Worm (Caenorhabditis elegans): ENCODE measurements around the gene ifta-2.

Gene ifta-2

ce11 chrIV:17342667-17343066, 40.8 kb upstream of the ifta-2 start, which contains the start of gene C49C3.21:
Gene C49C3.21 (plus strand): TSS chrIV:17342967.
- no peak for TF ChIP-seq lim-6 (tag; optimal IDR thresholded peaks at IDR 0.05)
- no peak for TF ChIP-seq hlh-13 (GFP tag; optimal IDR thresholded peaks at IDR 0.05)
- no peak for TF ChIP-seq ceh-14 (tag; optimal IDR thresholded peaks at IDR 0.05)
- no peak for TF ChIP-seq rnt-1 (tag; optimal IDR thresholded peaks at IDR 0.05)
- no peak for TF ChIP-seq ref-2 (tag; optimal IDR thresholded peaks at IDR 0.05)
- no peak for TF ChIP-seq sox-4 (tag; optimal IDR thresholded peaks at IDR 0.05)
- no peak for TF ChIP-seq eyg-1 (tag; optimal IDR thresholded peaks at IDR 0.05)
- no peak for TF ChIP-seq unc-55 (GFP tag; optimal IDR thresholded peaks at IDR 0.05)
- no peak for TF ChIP-seq npax-4 (tag; optimal IDR thresholded peaks at IDR 0.05)
- no peak for TF ChIP-seq ceh-34 (tag; optimal IDR thresholded peaks at IDR 0.05)

- TF ChIP-seq pat-9 (tag; optimal IDR thresholded peaks at IDR 0.05) (no peak), ceh-34 (tag; optimal IDR thresholded peaks at IDR 0.05) (no peak), pax-1 (tag; optimal IDR thresholded peaks at IDR 0.05) (no peak), tbx-7 (tag; optimal IDR thresholded peaks at IDR 0.05) (no peak), unc-3 (GFP tag; conservative IDR thresholded peaks at IDR 0.05) (no peak), unc-3 (tag; optimal IDR thresholded peaks at IDR 0.05) (no peak), fkh-6 (tag; optimal IDR thresholded peaks at IDR 0.05) (no peak), pqm-1 (tag; optimal IDR thresholded peaks at IDR 0.05) (no peak), npax-4 (tag; optimal IDR thresholded peaks at IDR 0.05) (no peak), elt-4 (tag; optimal IDR thresholded peaks at IDR 0.05) (no peak), rnt-1 (tag; optimal IDR thresholded peaks at IDR 0.05) (no peak), Y22D7AL.16 (tag; optimal IDR thresholded peaks at IDR 0.05) (no peak)
Observed at ce11 chrIV:17342179-17342578, 40.3 kb upstream of the ifta-2 start, which contains the start of gene C49C3.9. Gene C49C3.9 (minus strand): TSS chrIV:17342314.

- TF ChIP-seq syd-9 (tag; optimal IDR thresholded peaks at IDR 0.05) = no peak
- no peak for TF ChIP-seq pag-3 (tag; optimal IDR thresholded peaks at IDR 0.05; ENCODE audit: borderline replicate concordance)
- TF ChIP-seq C08G9.2 (tag; optimal IDR thresholded peaks at IDR 0.05) = no peak
- TF ChIP-seq ceh-48 (tag; optimal IDR thresholded peaks at IDR 0.05) = no peak
- no peak for TF ChIP-seq tbx-7 (tag; optimal IDR thresholded peaks at IDR 0.05)
- no peak for TF ChIP-seq elt-2 (tag; optimal IDR thresholded peaks at IDR 0.05)
- TF ChIP-seq fkh-10 (GFP tag; optimal IDR thresholded peaks at IDR 0.05) = no peak
- no peak for TF ChIP-seq fkh-6 (tag; optimal IDR thresholded peaks at IDR 0.05)
- no peak for TF ChIP-seq ztf-16 (tag; optimal IDR thresholded peaks at IDR 0.05)
- no peak for TF ChIP-seq elt-4 (tag; optimal IDR thresholded peaks at IDR 0.05)
- TF ChIP-seq sox-4 (tag; optimal IDR thresholded peaks at IDR 0.05) = no peak
- no peak for TF ChIP-seq pat-9 (tag; optimal IDR thresholded peaks at IDR 0.05)
- TF ChIP-seq dve-1 (tag; optimal IDR thresholded peaks at IDR 0.05) = no peak
- no peak for TF ChIP-seq ref-2 (tag; optimal IDR thresholded peaks at IDR 0.05)
Observed at ce11 chrIV:17341033-17341432, 39.2 kb upstream of the ifta-2 start.

- TF ChIP-seq elt-2 (tag; optimal IDR thresholded peaks at IDR 0.05) (peak; percentile 78), K09A11.1 (tag; optimal IDR thresholded peaks at IDR 0.05; ENCODE audit: insufficient read depth) (no peak), dmd-4 (tag; optimal IDR thresholded peaks at IDR 0.05; ENCODE audit: borderline replicate concordance) (no peak), C08G9.2 (tag; optimal IDR thresholded peaks at IDR 0.05) (no peak), pax-1 (tag; optimal IDR thresholded peaks at IDR 0.05) (no peak), pha-2 (tag; optimal IDR thresholded peaks at IDR 0.05) (no peak)
Observed at ce11 chrIV:17338920-17339510, 37.2 kb upstream of the ifta-2 start, which contains the start of gene C49C3.10. Gene C49C3.10 (minus strand): TSS chrIV:17338970.

ce11 chrIV:17335031-17335430, 33.2 kb upstream of the ifta-2 start, which contains the start of gene C49C3.8:
Gene C49C3.8 (plus strand): TSS chrIV:17335203.
- TF ChIP-seq hlh-15 (tag; optimal IDR thresholded peaks at IDR 0.05) (no peak), ceh-48 (tag; optimal IDR thresholded peaks at IDR 0.05) (peak; percentile 45)
